Worm (Caenorhabditis elegans) whole organism, L1 larva: ENCODE data around the gene nfi-1.

Experiments used
- aly-2 ChIP-seq: fragments of 150-350 bp; optimal IDR thresholded peaks from 2 replicates; lab custom pipeline; 2014; ENCODE audit warnings: missing biosample characterization, missing genetic modification characterization
- mab-9 ChIP-seq: fragments of 200-800 bp; sonication (Bioruptor generic); IDR thresholded peaks from 2 replicates; pipeline ENCODE4 v1.3.6; 2022; ENCODE audit warnings: missing genetic modification reagents, missing genetic modification characterization, missing compliant biosample characterization
- nhr-28 ChIP-seq: fragments of 150-350 bp; optimal IDR thresholded peaks from 2 replicates; lab custom pipeline; 2014; ENCODE audit warnings: missing biosample characterization, missing genetic modification characterization
- nhr-84 ChIP-seq: sonication (generic microtip); optimal IDR thresholded peaks from 2 replicates; lab custom pipeline; 2017; ENCODE audit warnings: missing biosample characterization, missing genetic modification characterization
- sox-4 ChIP-seq: sonication (generic microtip); optimal IDR thresholded peaks from 2 replicates; lab custom pipeline; 2016; ENCODE audit warnings: missing genetic modification characterization, missing compliant biosample characterization

- TF ChIP-seq sox-4 (tag; lab: Kevin White, UChicago) (no peak), nhr-84 (tag; lab: Kevin White, UChicago) (no peak), nhr-28 (tag; lab: Kevin White, UChicago) (no peak), aly-2 (no peak), mab-9 (GFP tag; lab: Robert Waterston, UW) (no peak)
Measured at ce11 chrII:7534369-7534768, 3.6 kb upstream of the nfi-1 start, which contains the start of gene wrt-10.
